Worm (Caenorhabditis elegans): ENCODE measurements around the gene mig-17.

The mig-17 gene

DNA sequence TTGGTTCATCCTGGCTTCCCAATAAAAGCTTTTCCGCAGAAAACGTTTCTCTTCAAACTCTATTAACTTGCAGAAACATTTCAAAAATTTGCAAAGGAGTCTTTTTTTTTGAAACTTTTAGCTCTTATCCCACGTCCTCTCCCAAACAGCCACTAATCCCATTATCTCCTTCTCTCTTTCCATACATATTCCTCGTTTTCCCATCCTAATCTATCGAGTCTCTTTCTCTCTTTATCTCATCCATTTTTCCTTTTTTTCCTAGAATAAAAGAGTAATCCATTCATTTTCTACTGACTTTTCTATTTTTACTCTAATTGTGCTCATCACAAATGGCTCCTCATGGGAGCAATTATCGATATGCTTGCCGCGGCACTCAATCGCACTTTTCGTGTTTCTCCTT lies 17.8 kb upstream of the mig-17 start:
- TF ChIP-seq mep-1 (tag; optimal IDR thresholded peaks at IDR 0.05) (no peak), ces-1 (GFP tag; optimal IDR thresholded peaks at IDR 0.05) (peak; percentile 71), egl-43 (GFP tag; IDR thresholded peaks at IDR 0.05) (no peak), fkh-10 (GFP tag; optimal IDR thresholded peaks at IDR 0.05) (no peak), T20F7.1 (GFP tag; optimal IDR thresholded peaks at IDR 0.05) (no peak), vab-7 (GFP tag; IDR thresholded peaks at IDR 0.05) (no peak)

DNA sequence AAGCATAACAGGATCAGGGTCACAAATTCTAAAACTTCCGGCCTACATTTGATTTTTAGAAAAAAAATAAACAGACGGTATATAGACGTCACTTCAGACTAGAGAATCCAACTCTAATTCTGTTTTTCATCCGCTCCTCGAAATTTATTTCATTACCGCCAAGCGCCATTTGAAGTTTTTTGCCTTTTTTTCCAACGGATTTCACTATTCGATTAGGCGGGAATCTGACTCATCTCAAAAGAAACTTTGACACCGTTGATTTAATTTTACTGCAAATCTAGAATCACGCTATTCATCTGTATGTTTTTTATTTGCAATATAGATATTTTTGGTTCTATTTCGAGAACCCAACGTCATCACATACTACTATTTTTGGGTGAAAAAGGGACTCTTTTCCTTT lies 15.7 kb upstream of the mig-17 start:
- TF ChIP-seq F49E8.2 (tag; optimal IDR thresholded peaks at IDR 0.05; ENCODE audit: borderline replicate concordance) (no peak), zip-11 (GFP tag; IDR thresholded peaks at IDR 0.05) (no peak), F10B5.3 (tag; optimal IDR thresholded peaks at IDR 0.05) (no peak), ZK546.5 (tag; optimal IDR thresholded peaks at IDR 0.05) (no peak), snpc-4 (tag; optimal IDR thresholded peaks at IDR 0.05) (no peak), zag-1 (tag; optimal IDR thresholded peaks at IDR 0.05) (no peak), fkh-10 (GFP tag; optimal IDR thresholded peaks at IDR 0.05) (peak; percentile 17), zfp-3 (GFP tag; conservative IDR thresholded peaks at IDR 0.05) (no peak)

ce11 chrV:11435242-11435641 lies 11.2 kb upstream of the mig-17 start:
- TF ChIP-seq unc-62 (GFP tag; optimal IDR thresholded peaks at IDR 0.05 in 1 of 2) (peak in 1 of 2 experiments; percentile 91), unc-62 (tag; optimal IDR thresholded peaks at IDR 0.05) (no peak), F44E2.7 (GFP tag; IDR thresholded peaks at IDR 0.05) (no peak)

DNA sequence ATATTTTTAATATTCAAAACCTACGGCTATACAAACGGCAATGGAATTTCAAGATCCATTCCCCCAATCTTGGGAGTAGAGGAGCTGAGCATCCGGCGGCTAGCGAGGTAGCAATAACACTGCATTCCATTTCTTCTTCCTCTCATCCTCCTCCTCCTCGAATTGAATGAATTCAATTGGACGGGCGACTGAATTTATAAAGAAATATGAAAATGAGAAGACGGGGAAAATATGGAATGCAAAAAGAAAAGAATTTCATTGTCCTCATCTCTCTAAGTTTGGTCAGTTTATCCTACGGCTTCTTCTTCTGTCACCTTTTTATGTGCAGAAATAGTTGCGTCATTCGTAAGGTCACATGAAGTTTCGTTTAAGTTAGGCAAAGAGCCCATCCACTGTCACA lies 10.1 kb upstream of the mig-17 start:
- TF ChIP-seq aha-1 (tag) (peak; percentile 80), php-3 (GFP tag; IDR thresholded peaks at IDR 0.05) (no peak), F10B5.3 (tag; optimal IDR thresholded peaks at IDR 0.05) (no peak), tag-97 (GFP tag; IDR thresholded peaks at IDR 0.05) (no peak), ztf-11 (tag; optimal IDR thresholded peaks at IDR 0.05) (no peak), ctbp-1 (GFP tag; IDR thresholded peaks at IDR 0.05) (no peak), ama-1 (optimal IDR thresholded peaks at IDR 0.05) (no peak)

DNA sequence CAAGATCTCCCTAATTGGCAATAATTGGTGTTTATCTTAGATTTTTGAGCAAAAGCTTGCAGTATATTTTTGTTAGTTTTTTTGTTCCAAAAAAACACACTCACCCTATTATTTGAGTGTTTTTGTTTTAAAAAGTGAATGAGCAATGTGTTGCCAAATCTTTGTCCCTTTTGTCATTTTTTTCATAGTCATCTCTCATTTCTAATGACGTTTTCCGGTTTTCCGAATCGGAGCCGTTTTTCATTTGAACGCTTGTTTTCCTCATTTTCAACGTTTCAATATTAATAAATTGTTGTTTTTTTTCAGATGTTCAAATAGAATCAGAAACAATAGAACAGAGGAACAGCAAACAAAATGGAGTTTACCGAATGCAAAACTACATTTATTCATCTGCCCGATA lies 8.0 kb upstream of the mig-17 start, which contains the start of gene dmsr-1:
Gene dmsr-1, plus strand, starts transcription at position 301 of the 400 bp plus-strand sequence.
- TF ChIP-seq hif-1 (tag; optimal IDR thresholded peaks at IDR 0.05) (no peak), lin-15B (tag; optimal IDR thresholded peaks at IDR 0.05) (no peak), dpl-1 (GFP tag; optimal IDR thresholded peaks at IDR 0.05) (no peak), hlh-30 (tag; optimal IDR thresholded peaks at IDR 0.05; ENCODE audit: insufficient read depth) (no peak), madf-5 (GFP tag; IDR thresholded peaks at IDR 0.05) (no peak), egl-27 (tag; optimal IDR thresholded peaks at IDR 0.05) (no peak), T20F7.1 (GFP tag; optimal IDR thresholded peaks at IDR 0.05) (no peak), mxl-3 (GFP tag; optimal IDR thresholded peaks at IDR 0.05) (no peak)

DNA sequence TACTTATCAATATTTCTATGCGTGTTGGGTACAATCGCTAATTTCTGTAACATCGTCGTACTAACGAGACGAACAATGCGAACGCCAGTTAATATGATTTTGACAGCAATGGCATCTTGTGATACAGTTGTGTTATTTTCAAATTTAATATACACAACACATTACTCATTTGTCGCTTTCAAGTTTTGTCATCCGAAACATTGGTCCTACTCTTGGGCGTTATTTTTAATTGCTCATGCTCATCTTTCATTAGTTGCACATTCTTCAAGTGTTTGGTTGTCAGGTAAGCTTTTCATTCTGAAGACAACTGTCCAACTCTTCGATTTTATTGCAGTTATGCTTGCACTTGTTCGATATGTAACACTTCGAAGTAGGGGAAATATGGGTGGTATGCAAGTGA lies 7.3 kb upstream of the mig-17 start:
- no peak for TF ChIP-seq mxl-3 (GFP tag; optimal IDR thresholded peaks at IDR 0.05)
- peak in 1 of 2 experiments; percentile 94 for TF ChIP-seq unc-62 (GFP tag; optimal IDR thresholded peaks at IDR 0.05 in 1 of 2)
- no peak for TF ChIP-seq unc-62 (tag; optimal IDR thresholded peaks at IDR 0.05)

- TF ChIP-seq madf-9 (GFP tag; conservative IDR thresholded peaks at IDR 0.05): no peak
- TF ChIP-seq lsy-2 (tag; optimal IDR thresholded peaks at IDR 0.05): peak in 1 of 2 experiments; percentile 20
- TF ChIP-seq mxl-3 (GFP tag; optimal IDR thresholded peaks at IDR 0.05): no peak
- no peak for TF ChIP-seq lin-29 (GFP tag; IDR thresholded peaks at IDR 0.05)
Observed at ce11 chrV:11443503-11443902, 3.0 kb upstream of the mig-17 start, which contains the start of gene F57B7.2. Gene F57B7.2 (minus strand): TSS chrV:11443603.
